Fruit fly (Drosophila melanogaster): ENCODE results near the gene CG34263.

The CG34263 gene

DNA sequence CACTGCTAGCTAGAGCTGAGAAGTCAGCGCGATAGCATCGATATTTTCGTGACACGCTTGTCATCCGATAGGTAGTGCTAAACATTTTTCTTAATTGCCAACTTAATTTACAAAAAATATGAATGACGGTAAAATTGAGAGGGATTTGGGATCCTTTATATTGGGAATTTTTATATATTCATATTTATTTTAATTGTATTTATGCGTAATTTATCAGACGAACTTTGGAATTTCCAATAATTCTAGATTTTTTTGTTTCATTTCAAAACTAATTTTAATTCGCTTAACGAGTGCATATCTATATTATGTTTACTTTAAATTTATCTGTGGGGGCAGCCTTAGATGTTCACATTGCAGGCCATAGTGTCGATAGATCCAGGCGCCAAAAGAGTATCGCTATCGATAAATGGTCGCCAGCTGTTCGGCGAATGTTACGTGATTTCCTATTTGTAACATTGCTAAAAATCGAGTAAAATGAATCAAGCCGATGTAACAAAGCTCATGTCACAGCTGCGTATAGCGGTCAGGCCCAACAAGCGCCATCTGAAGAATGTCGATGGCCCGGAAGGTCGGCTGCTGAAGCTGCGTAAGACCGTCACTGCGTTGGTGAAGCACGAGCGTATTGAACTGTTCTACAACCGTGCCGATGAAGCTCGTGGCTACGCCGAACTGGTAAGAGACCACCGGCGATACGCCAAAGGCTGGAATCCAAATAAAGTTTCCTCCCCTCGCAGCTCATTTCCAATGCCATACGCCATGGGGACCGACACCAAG lies 1.1 kb downstream of the CG34263 start, which contains the start of the genes Tudor-SN and mRpL17 (continued):
- TF ChIP-seq CG3919 (GFP tag; optimal IDR thresholded peaks at IDR 0.05), result peak; percentile 43
- TF ChIP-seq CG8319 (GFP tag; optimal IDR thresholded peaks at IDR 0.05), result no peak
- TF ChIP-seq CG6792 (GFP tag; optimal IDR thresholded peaks at IDR 0.05), result no peak
- no peak for TF ChIP-seq Smox (GFP tag; optimal IDR thresholded peaks at IDR 0.05)
- TF ChIP-seq Ets96B (tag; optimal IDR thresholded peaks at IDR 0.05), result no peak
- TF ChIP-seq Eip78C (GFP tag), result peak; percentile 64
- peak; percentile 16 for TF ChIP-seq cyc (GFP tag; optimal IDR thresholded peaks at IDR 0.05)
- peak; percentile 29 for TF ChIP-seq CG31627 (GFP tag; optimal IDR thresholded peaks at IDR 0.05)
- peak; percentile 69 for TF ChIP-seq achi (GFP tag; optimal IDR thresholded peaks at IDR 0.05)
- TF ChIP-seq CG6276 (GFP tag; optimal IDR thresholded peaks at IDR 0.05), result no peak
- peak; percentile 27 for TF ChIP-seq Eip75B (GFP tag; optimal IDR thresholded peaks at IDR 0.05)
- TF ChIP-seq CG10631 (GFP tag; optimal IDR thresholded peaks at IDR 0.05), result peak; percentile 60
- no peak for TF ChIP-seq CG9139 (GFP tag; optimal IDR thresholded peaks at IDR 0.05)
- peak; percentile 9 for TF ChIP-seq CG6808 (GFP tag; optimal IDR thresholded peaks at IDR 0.05)
- TF ChIP-seq topi (GFP tag; optimal IDR thresholded peaks at IDR 0.05), result peak; percentile 24
- TF ChIP-seq Blimp-1 (GFP tag; optimal IDR thresholded peaks at IDR 0.05), result no peak
- no peak for TF ChIP-seq Gug (GFP tag; IDR thresholded peaks at IDR 0.05)
- no peak for TF ChIP-seq CG6163 (GFP tag; IDR thresholded peaks at IDR 0.05)
- TF ChIP-seq net (GFP tag; optimal IDR thresholded peaks at IDR 0.05), result no peak
- peak; percentile 36 for TF ChIP-seq acj6 (GFP tag; optimal IDR thresholded peaks at IDR 0.05)
- peak; percentile 51 for TF ChIP-seq esn (GFP tag; optimal IDR thresholded peaks at IDR 0.05)
- TF ChIP-seq Sox15 (GFP tag; optimal IDR thresholded peaks at IDR 0.05), result no peak
- no peak for TF ChIP-seq dsx (GFP tag; optimal IDR thresholded peaks at IDR 0.05; ENCODE audit: poor library complexity, severe bottlenecking)
- TF ChIP-seq CG16779 (tag; optimal IDR thresholded peaks at IDR 0.05), result no peak
- TF ChIP-seq spab (GFP tag; optimal IDR thresholded peaks at IDR 0.05), result no peak

DNA sequence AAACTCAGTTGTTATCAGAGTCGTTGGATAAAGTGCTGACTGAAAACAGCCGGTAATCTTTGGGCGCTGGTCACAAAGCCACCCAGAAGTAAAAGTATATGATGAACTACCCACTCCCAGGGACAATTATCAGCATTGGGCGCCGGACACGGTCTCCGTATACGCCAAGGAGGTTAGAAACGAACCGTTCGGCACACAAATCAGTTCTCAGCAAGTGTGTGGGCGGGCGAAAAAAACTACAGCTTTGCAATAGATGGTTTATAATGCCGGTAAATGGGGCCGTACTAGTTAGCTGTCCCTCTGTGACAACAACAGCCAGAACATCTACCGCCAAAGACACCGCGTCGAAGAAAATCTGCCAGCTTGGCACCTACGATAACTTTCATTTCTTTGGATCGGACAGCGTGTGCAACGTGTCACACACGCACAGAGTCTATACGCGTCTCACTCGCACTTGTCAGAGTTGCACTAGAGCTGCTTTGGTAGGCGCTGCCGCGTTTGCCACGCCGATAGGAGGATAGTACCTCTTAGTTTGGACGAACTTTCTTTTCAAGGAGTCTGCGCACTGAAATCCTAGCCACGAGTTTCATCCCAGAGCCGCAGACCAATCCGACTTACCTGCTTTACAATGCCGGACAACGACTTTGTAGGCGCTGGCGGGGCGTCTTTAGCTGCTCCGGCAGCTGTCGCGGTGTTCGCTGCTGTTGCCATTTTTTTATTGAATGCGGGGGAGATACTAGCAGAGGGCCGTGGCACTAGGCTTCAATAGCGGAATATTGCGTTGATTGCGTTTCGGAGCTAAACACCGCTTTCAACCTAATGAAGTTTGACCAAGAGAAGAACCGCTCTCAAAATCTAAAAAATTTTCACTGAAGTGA lies 2.0 kb downstream of the CG34263 start:
- TF ChIP-seq Blimp-1 (GFP tag; optimal IDR thresholded peaks at IDR 0.05), result peak; percentile 35
- TF ChIP-seq Eip75B (GFP tag; optimal IDR thresholded peaks at IDR 0.05), result no peak

DNA sequence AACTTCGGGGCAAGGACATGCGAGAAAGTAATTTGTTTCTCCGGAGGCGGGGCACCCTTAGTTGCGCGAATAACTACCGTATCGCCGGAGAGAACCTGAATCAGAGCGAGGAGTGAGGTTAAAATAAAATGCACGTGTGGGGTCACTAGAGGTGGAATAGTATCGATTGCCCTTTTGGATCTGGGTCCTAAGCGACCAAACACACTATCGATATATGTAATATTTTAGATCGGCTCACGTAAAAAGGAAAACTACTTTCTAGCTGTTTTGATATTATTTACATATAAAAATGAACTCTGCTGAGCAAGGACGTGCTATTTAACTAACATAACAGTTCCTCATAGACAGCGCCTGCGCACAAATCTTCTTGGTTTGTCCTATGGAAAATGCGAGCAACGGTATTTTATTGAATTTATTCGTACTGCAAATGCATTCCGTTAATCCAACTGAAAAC lies 3.0 kb downstream of the CG34263 start:
- TF ChIP-seq dsx (GFP tag; optimal IDR thresholded peaks at IDR 0.05; ENCODE audit: poor library complexity, severe bottlenecking) (peak; percentile 15), svp (GFP tag) (peak; percentile 91), Hr4 (GFP tag; optimal IDR thresholded peaks at IDR 0.05) (no peak), Ets96B (tag; optimal IDR thresholded peaks at IDR 0.05) (no peak), CG8319 (GFP tag; optimal IDR thresholded peaks at IDR 0.05) (no peak), lz (GFP tag; optimal IDR thresholded peaks at IDR 0.05) (no peak), fkh (GFP tag; optimal IDR thresholded peaks at IDR 0.05) (peak; percentile 12), salr (GFP tag; optimal IDR thresholded peaks at IDR 0.05) (no peak), CG32006 (GFP tag; optimal IDR thresholded peaks at IDR 0.05) (no peak), Smox (GFP tag; optimal IDR thresholded peaks at IDR 0.05) (no peak), topi (GFP tag; optimal IDR thresholded peaks at IDR 0.05) (no peak), CG3032 (tag; optimal IDR thresholded peaks at IDR 0.05) (no peak), CG1621 (tag; optimal IDR thresholded peaks at IDR 0.05) (no peak), OdsH (GFP tag; optimal IDR thresholded peaks at IDR 0.05) (no peak), eg (GFP tag; IDR thresholded peaks at IDR 0.05) (no peak), Sox15 (GFP tag; optimal IDR thresholded peaks at IDR 0.05) (no peak), pdm3 (GFP tag; optimal IDR thresholded peaks at IDR 0.05) (no peak), CG6808 (GFP tag; optimal IDR thresholded peaks at IDR 0.05) (no peak), Sox14 (GFP tag; optimal IDR thresholded peaks at IDR 0.05) (no peak)

Measured in whole organism, prepupa.